Worm (Caenorhabditis elegans) whole organism, mixed stage, embryonic: ENCODE data around the gene mlc-4.

Experiments
- elt-1 ChIP-seq: sonication (generic microtip); optimal IDR thresholded peaks from 2 replicates; lab custom pipeline; 2017; ENCODE audit warnings: missing genetic modification characterization, mild to moderate bottlenecking, missing compliant biosample characterization, antibody characterized with exemption, moderate library complexity, borderline replicate concordance; ENCODE audit not compliant: insufficient read depth
- elt-3 ChIP-seq: fragments of 150-350 bp; optimal IDR thresholded peaks from 2 replicates; lab custom pipeline; 2014; ENCODE audit warnings: missing biosample characterization, missing genetic modification characterization
- nhr-237 ChIP-seq: fragments of 150-350 bp; optimal IDR thresholded peaks from 2 replicates; lab custom pipeline; 2014; ENCODE audit warnings: missing biosample characterization, missing genetic modification characterization
- sem-2 ChIP-seq: fragments of 200-800 bp; sonication (Bioruptor generic); optimal IDR thresholded peaks from 2 replicates; lab custom pipeline; 2018; ENCODE audit warnings: mild to moderate bottlenecking, missing genetic modification characterization, missing compliant biosample characterization
- snpc-4 ChIP-seq: fragments of 150-350 bp; optimal IDR thresholded peaks from 2 replicates; lab custom pipeline; 2014; ENCODE audit warnings: missing biosample characterization, missing genetic modification characterization
- sptf-1 ChIP-seq: sonication (generic microtip); optimal IDR thresholded peaks from 2 replicates; lab custom pipeline; 2017; ENCODE audit warnings: mild to moderate bottlenecking, missing genetic modification characterization, moderate library complexity, missing compliant biosample characterization
- unc-120 ChIP-seq: sonication (generic microtip); optimal IDR thresholded peaks from 2 replicates; lab custom pipeline; 2017; ENCODE audit warnings: missing genetic modification characterization, missing compliant biosample characterization; ENCODE audit not compliant: poor library complexity, severe bottlenecking
- ztf-11 ChIP-seq: fragments of 150-350 bp; optimal IDR thresholded peaks from 2 replicates; lab custom pipeline; 2014; ENCODE audit warnings: missing biosample characterization, missing genetic modification characterization

ce11 chrIII:3377700-3378099, 15.9 kb downstream of the mlc-4 start:
- no peak for TF ChIP-seq nhr-237 (tag; lab: Kevin White, UChicago)
- no peak for TF ChIP-seq snpc-4 (tag; lab: Kevin White, UChicago)
- TF ChIP-seq sptf-1 (tag; lab: Kevin White, UChicago) = no peak
- TF ChIP-seq elt-1 (tag; lab: Kevin White, UChicago) = no peak
- TF ChIP-seq unc-120 = no peak
- TF ChIP-seq elt-3 (tag; lab: Kevin White, UChicago) = no peak
- no peak for TF ChIP-seq ztf-11
- TF ChIP-seq sem-2 = no peak
